Worm (Caenorhabditis elegans): Measurements from ENCODE around the gene pho-13.

Gene pho-13

DNA sequence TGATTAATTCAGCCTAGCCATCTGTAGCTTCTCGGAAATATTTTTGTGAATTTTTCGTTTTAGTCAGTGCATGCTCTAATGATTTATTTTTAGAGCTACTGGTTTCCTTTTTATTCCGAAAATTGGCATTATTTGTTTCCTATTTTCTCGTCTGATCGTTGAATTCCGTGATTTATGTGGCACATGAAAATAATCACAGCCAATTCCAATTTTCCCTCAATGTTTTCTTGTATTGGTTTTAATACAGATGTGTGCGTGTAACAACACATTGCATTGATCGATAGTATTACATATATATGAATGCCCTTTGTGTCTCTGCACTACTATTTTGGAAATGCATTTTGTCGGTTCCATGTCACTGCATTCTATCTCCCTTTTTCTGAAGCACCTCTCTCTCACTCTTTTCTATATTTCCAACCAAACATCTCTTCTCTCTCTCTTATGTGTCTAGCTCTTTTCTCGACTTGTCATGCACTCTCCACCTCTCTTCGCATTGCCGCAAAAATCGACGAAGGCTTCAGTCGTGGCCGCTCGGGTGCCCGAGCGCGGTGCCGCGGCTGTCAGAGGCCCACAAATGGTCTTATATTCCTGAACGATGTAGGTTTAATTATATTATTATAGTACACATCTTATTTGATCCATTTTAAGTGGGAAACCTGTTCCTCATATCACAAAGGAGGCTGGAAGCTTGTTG lies 22.4 kb downstream of the pho-13 start (continued):
- TF ChIP-seq nhr-25 (tag; optimal IDR thresholded peaks at IDR 0.05): no peak
- no peak for TF ChIP-seq mdl-1 (tag; optimal IDR thresholded peaks at IDR 0.05)

DNA sequence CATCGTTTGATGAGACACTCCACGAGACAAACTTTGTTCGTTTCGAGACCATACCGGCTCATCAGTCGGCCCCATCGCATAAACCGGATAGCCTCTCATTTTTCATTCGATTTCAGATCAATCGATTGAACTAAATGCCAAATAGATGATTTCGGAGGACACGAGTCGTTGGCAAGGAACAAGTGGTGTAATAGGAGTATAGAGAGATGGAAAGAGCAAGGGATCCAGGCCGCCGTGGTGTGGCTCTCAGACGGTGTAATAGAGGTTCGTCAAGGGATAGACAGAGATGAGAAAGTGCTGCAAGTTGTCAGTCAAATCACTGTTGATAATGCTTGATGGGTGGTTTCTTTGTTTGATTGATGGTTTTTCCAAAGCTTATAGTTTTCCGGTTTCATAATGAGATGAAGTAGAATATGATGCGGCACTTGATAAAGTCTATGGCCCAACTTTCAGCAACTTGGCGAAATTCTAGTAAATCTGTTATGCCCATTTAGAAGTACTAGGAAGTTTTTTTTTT lies 23.3 kb downstream of the pho-13 start, which contains the start of gene sgn-1:
TSS of gene sgn-1 (minus strand) at position 220 of the 517 bp plus-strand sequence.
- TF ChIP-seq nhr-129 (tag; optimal IDR thresholded peaks at IDR 0.05) (peak; percentile 23), nhr-21 (tag; optimal IDR thresholded peaks at IDR 0.05) (no peak), lsy-2 (tag; optimal IDR thresholded peaks at IDR 0.05) (no peak), nhr-12 (tag; optimal IDR thresholded peaks at IDR 0.05) (no peak), mbf-1 (tag; optimal IDR thresholded peaks at IDR 0.05) (no peak)

DNA sequence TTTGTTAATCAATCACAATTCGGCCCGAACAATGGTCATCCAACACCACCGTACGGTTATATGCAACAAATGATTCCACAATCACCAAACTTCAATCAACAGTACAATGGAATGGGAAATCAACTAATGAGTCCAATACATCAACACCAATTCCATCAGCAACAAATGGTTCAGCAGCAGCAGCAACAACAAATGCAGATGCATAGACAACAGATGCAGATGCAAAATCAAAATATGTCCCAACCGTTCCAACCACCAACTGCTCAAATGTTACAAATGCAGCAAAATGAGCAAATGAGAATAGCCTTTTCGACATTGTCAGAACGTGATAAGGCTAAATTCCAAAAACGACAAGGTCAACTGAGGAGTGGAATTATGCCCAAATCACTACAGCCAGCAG lies 30.3 kb downstream of the pho-13 start:
- TF ChIP-seq nhr-129 (tag; optimal IDR thresholded peaks at IDR 0.05) (no peak), Y55F3AM.14 (GFP tag; optimal IDR thresholded peaks at IDR 0.05) (no peak), F13H6.1 (tag; optimal IDR thresholded peaks at IDR 0.05) (no peak), nhr-6 (tag; optimal IDR thresholded peaks at IDR 0.05) (no peak), sma-3 (GFP tag; optimal IDR thresholded peaks at IDR 0.05) (no peak), ztf-1 (GFP tag; conservative IDR thresholded peaks at IDR 0.05) (no peak)

DNA sequence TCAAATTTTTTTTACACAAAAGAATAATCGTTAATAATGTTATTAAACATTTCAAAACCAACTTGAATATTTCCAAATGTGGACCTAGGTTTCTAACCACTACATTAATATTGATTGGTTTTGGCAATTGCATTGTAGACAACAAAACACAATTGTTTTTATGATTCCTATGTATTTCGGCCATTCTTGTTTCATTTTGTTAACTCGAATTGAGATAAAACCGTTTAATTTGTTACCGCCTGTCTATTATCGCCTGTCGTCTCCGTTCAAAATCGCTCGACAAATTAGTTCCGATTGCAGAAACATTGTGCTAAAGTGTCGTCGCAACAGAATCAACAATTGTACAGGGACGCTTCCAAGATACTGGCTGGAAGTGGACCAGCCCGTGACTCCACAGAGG lies 36.1 kb downstream of the pho-13 start, which contains the start of gene let-19:
TSS of gene let-19 (plus strand) at position 301 of the 400 bp plus-strand sequence.
- TF ChIP-seq gmeb-1 (tag; optimal IDR thresholded peaks at IDR 0.05) (no peak), nhr-237 (tag; optimal IDR thresholded peaks at IDR 0.05) (no peak), C34F6.9 (tag; optimal IDR thresholded peaks at IDR 0.05) (no peak), blmp-1 (tag; optimal IDR thresholded peaks at IDR 0.05; ENCODE audit: insufficient read depth) (no peak), alr-1 (tag; optimal IDR thresholded peaks at IDR 0.05) (no peak), ceh-82 (tag; optimal IDR thresholded peaks at IDR 0.05) (no peak), aly-2 (tag; optimal IDR thresholded peaks at IDR 0.05) (no peak), ceh-16 (tag; optimal IDR thresholded peaks at IDR 0.05) (no peak), Y55F3AM.14 (GFP tag; optimal IDR thresholded peaks at IDR 0.05) (no peak), sma-3 (GFP tag; optimal IDR thresholded peaks at IDR 0.05) (no peak), unc-55 (GFP tag; optimal IDR thresholded peaks at IDR 0.05) (no peak), zag-1 (tag; optimal IDR thresholded peaks at IDR 0.05) (no peak), sem-4 (tag; optimal IDR thresholded peaks at IDR 0.05) (no peak), snpc-4 (tag; optimal IDR thresholded peaks at IDR 0.05) (no peak), elt-3 (tag; optimal IDR thresholded peaks at IDR 0.05) (no peak), lin-11 (tag; optimal IDR thresholded peaks at IDR 0.05) (no peak), nhr-21 (tag; optimal IDR thresholded peaks at IDR 0.05) (no peak), lin-39 (tag; optimal IDR thresholded peaks at IDR 0.05) (no peak)

DNA sequence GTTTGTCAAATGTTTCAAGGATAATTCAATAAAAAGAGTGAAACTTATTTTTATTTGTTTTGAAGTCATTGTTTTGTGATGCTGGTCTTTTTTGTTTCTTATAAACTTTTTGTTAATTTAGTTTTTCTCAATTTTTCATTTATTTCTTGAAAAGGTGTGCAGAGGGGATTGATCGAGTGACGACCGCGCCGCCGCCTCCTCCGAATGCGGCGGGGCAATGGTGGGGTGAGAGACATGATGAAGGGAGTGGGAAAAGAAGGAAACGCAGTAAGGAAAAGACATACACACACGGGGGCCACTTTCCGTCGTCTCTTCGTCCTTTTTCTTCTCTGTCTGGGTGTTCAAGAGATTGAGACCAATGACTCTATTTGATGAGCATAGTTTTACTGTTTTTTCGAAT lies 37.4 kb downstream of the pho-13 start:
- TF ChIP-seq unc-62 (GFP tag; optimal IDR thresholded peaks at IDR 0.05) (no peak), mab-5 (tag; optimal IDR thresholded peaks at IDR 0.05) (no peak), R02D3.7 (tag; optimal IDR thresholded peaks at IDR 0.05) (no peak), crh-2 (tag; optimal IDR thresholded peaks at IDR 0.05) (peak; percentile 12), lin-39 (tag; optimal IDR thresholded peaks at IDR 0.05) (no peak), ztf-4 (tag; optimal IDR thresholded peaks at IDR 0.05) (no peak), egl-27 (tag; optimal IDR thresholded peaks at IDR 0.05) (peak; percentile 20), F13H6.1 (tag; optimal IDR thresholded peaks at IDR 0.05) (peak; percentile 21), lsy-2 (tag; optimal IDR thresholded peaks at IDR 0.05) (peak in 1 of 2 experiments; percentile 30), Y55F3AM.14 (GFP tag; optimal IDR thresholded peaks at IDR 0.05) (no peak), ceh-16 (tag; optimal IDR thresholded peaks at IDR 0.05) (no peak), gmeb-1 (tag; optimal IDR thresholded peaks at IDR 0.05) (peak; percentile 13), sem-4 (tag; optimal IDR thresholded peaks at IDR 0.05) (no peak), alr-1 (tag; optimal IDR thresholded peaks at IDR 0.05) (no peak), nhr-129 (tag; optimal IDR thresholded peaks at IDR 0.05) (peak; percentile 5), C34F6.9 (tag; optimal IDR thresholded peaks at IDR 0.05) (no peak), fos-1 (tag; optimal IDR thresholded peaks at IDR 0.05) (peak; percentile 30), unc-55 (GFP tag; optimal IDR thresholded peaks at IDR 0.05) (peak; percentile 39)

All from whole organism, L2 larva.